Worm (Caenorhabditis elegans): Measurements from ENCODE around the gene cyk-3.

DNA sequence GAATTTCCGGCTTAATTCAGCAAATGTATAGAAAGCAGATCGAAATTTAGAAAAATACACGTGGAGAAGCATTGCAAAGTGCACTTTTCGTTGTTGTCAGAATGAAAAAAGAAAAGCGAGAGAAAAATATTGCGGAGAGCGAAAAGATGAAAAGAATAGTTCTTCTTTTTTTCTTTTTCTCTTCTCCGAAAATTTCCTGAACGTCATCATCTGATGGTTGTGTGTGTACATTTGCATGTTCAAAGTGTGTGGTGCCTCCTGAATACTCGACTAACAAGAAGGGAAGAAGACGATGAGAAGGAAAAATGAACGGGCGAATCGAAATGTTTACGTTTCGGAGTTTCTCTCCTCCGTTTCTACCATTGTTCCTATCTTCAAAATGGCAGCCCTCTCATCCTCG, 29.9 kb upstream of the cyk-3 start:
- TF ChIP-seq sox-4 (tag; optimal IDR thresholded peaks at IDR 0.05) (no peak), ceh-30 (tag; optimal IDR thresholded peaks at IDR 0.05) (no peak), madf-2 (tag; optimal IDR thresholded peaks at IDR 0.05) (no peak), K02D7.2 (tag; optimal IDR thresholded peaks at IDR 0.05) (no peak), nhr-11 (tag; optimal IDR thresholded peaks at IDR 0.05) (no peak)

All from whole organism, late embryonic.